Fruit fly (Drosophila melanogaster) whole organism, wandering third instar larva: ENCODE measurements around the gene Setd3.

Experiments
- HLH106 ChIP-seq: fragments of 200-800 bp; optimal IDR thresholded peaks from 3 replicates; lab custom pipeline; 2019; ENCODE audit warnings: missing biosample characterization, mild to moderate bottlenecking, missing genetic modification characterization, moderate library complexity
- Hr78 ChIP-seq: fragments of >200 bp; optimal IDR thresholded peaks from 2 replicates; lab custom pipeline; 2017; ENCODE audit warnings: missing biosample characterization, missing genetic modification characterization
- Hr83 ChIP-seq: fragments of 200-300 bp; sonication (Bioruptor generic); optimal IDR thresholded peaks from 2 replicates; lab custom pipeline; 2016; ENCODE audit warnings: missing biosample characterization, mild to moderate bottlenecking, missing genetic modification characterization, moderate library complexity; ENCODE audit not compliant: poor library complexity, severe bottlenecking
- Myc ChIP-seq: fragments of >200 bp; optimal IDR thresholded peaks from 2 replicates; lab custom pipeline; 2017
- br ChIP-seq: fragments of 200-800 bp; sonication (Bioruptor generic); optimal IDR thresholded peaks from 2 replicates; lab custom pipeline; 2016; ENCODE audit warnings: missing biosample characterization, missing genetic modification characterization
- brk ChIP-seq: fragments of 200-800 bp; sonication (Bioruptor generic); optimal IDR thresholded peaks from 2 replicates; lab custom pipeline; 2016; ENCODE audit warnings: missing biosample characterization, mild to moderate bottlenecking, missing genetic modification characterization
- dl ChIP-seq, 2 experiments: fragments of 175-275, 200-275 bp in 1 of 2; fragments of 200-275 bp in 1 of 2; sonication (Bioruptor generic); optimal IDR thresholded peaks; lab custom pipeline; 2018; ENCODE audit warnings: mild to moderate bottlenecking in 2 of 2, missing biosample characterization in 2 of 2, missing genetic modification characterization in 2 of 2, moderate library complexity in 2 of 2; ENCODE audit not compliant: partially characterized antibody in 2 of 2, insufficient read depth in 1 of 2
- fru ChIP-seq: fragments of 200-800 bp; sonication (Bioruptor generic); optimal IDR thresholded peaks from 3 replicates; lab custom pipeline; 2016; ENCODE audit warnings: missing biosample characterization, mild to moderate bottlenecking, missing genetic modification characterization
- h ChIP-seq: fragments of 200-800 bp; sonication (Bioruptor generic); optimal IDR thresholded peaks from 3 replicates; lab custom pipeline; 2016; ENCODE audit warnings: missing biosample characterization, mild to moderate bottlenecking, missing genetic modification characterization
- psq ChIP-seq: fragments of 200-800 bp; sonication (Bioruptor generic); optimal IDR thresholded peaks from 3 replicates; lab custom pipeline; 2017; ENCODE audit warnings: missing biosample characterization, mild to moderate bottlenecking, missing genetic modification characterization, moderate library complexity
- rgr ChIP-seq: fragments of 200-800 bp; sonication (Bioruptor generic); optimal IDR thresholded peaks from 3 replicates; lab custom pipeline; 2016; ENCODE audit warnings: missing biosample characterization, mild to moderate bottlenecking, missing genetic modification characterization
- sv ChIP-seq: fragments of 200-800 bp; sonication (Bioruptor generic); optimal IDR thresholded peaks from 3 replicates; lab custom pipeline; 2016; ENCODE audit warnings: missing biosample characterization, missing genetic modification characterization
- usp ChIP-seq: fragments of >200 bp; optimal IDR thresholded peaks from 2 replicates; lab custom pipeline; 2017; ENCODE audit warnings: missing biosample characterization, missing genetic modification characterization

dm6 chrX:7014931-7015428, 46.4 kb upstream of the Setd3 start:
- TF ChIP-seq psq (GFP tag; lab: Kevin White, UChicago) (no peak), sv (GFP tag; lab: Kevin White, UChicago) (peak; percentile 66), rgr (GFP tag; lab: Kevin White, UChicago) (peak; percentile 34), HLH106 (tag; lab: Kevin White, UChicago) (peak; percentile 38), fru (peak; percentile 43), brk (no peak), h (GFP tag; lab: Kevin White, UChicago) (peak; percentile 22), Hr83 (GFP tag; lab: Kevin White, UChicago) (peak; percentile 0), Myc (lab: Kevin White, UChicago) (peak; percentile 48), Hr78 (no peak), usp (GFP tag; lab: Kevin White, UChicago) (no peak), dl (GFP tag; optimal IDR thresholded peaks at IDR 0.05; lab: Kevin White, UChicago; ENCODE audit: insufficient read depth in 1 of 2, partially characterized antibody in 2 of 2) (no peak), br (peak; percentile 10)
